Worm (Caenorhabditis elegans) whole organism, L1 larva: ENCODE data around the gene gtf-2E1.

Experiments
- C16A3.4 ChIP-seq: fragments of 150-350 bp; optimal IDR thresholded peaks from 2 replicates; lab custom pipeline; 2014; ENCODE audit warnings: missing biosample characterization, missing genetic modification characterization
- C34B4.2 ChIP-seq: sonication (generic microtip); optimal IDR thresholded peaks from 2 replicates; lab custom pipeline; 2017; ENCODE audit warnings: mild to moderate bottlenecking, missing genetic modification characterization, missing compliant biosample characterization
- Y116A8C.19 ChIP-seq: sonication (generic microtip); optimal IDR thresholded peaks from 2 replicates; lab custom pipeline; 2016; ENCODE audit warnings: missing compliant biosample characterization, missing genetic modification characterization, borderline replicate concordance
- aly-2 ChIP-seq: fragments of 150-350 bp; optimal IDR thresholded peaks from 2 replicates; lab custom pipeline; 2014; ENCODE audit warnings: missing biosample characterization, missing genetic modification characterization
- ama-1 ChIP-seq: fragments of 150-350 bp; optimal IDR thresholded peaks from 2 replicates; lab custom pipeline; 2014
- blmp-1 ChIP-seq: fragments of 150-350 bp; optimal IDR thresholded peaks from 2 replicates; lab custom pipeline; 2014; ENCODE audit warnings: missing biosample characterization, missing genetic modification characterization
- ceh-8 ChIP-seq: fragments of 200-800 bp; sonication (Bioruptor generic); optimal IDR thresholded peaks from 2 replicates; lab custom pipeline; 2018; ENCODE audit warnings: mild to moderate bottlenecking, missing genetic modification characterization, moderate library complexity, missing compliant biosample characterization
- dpl-1 ChIP-seq, 3 experiments: fragments of 150-350 bp in 2 of 3; sonication (generic microtip) in 1 of 3; optimal IDR thresholded peaks; 2 replicates each; lab custom pipeline; 2014 to 2017; ENCODE audit warnings: missing biosample characterization in 3 of 3, missing genetic modification characterization in 3 of 3, missing genetic modification reagents in 3 of 3
- dsc-1 ChIP-seq: sonication (generic microtip); optimal IDR thresholded peaks from 2 replicates; lab custom pipeline; 2016; ENCODE audit warnings: mild to moderate bottlenecking, missing genetic modification characterization, missing compliant biosample characterization
- efl-1 ChIP-seq, 4 experiments: fragments of 150-350 bp; optimal IDR thresholded peaks in 3 of 4; peaks in 1 of 4; 1 replicate in 1 of 4; 2 replicates in 3 of 4; lab custom pipeline; 2014; ENCODE audit warnings: missing biosample characterization in 2 of 4, missing genetic modification characterization in 2 of 4, missing genetic modification reagents in 2 of 4
- egl-13 ChIP-seq: sonication (generic microtip); optimal IDR thresholded peaks from 2 replicates; lab custom pipeline; 2016; ENCODE audit warnings: missing genotype, missing genetic modification reagents, missing genetic modification characterization, missing compliant biosample characterization
- elt-2 ChIP-seq: sonication (generic microtip); optimal IDR thresholded peaks from 2 replicates; lab custom pipeline; 2016; ENCODE audit warnings: missing genetic modification characterization, mild to moderate bottlenecking, inconsistent platforms, missing compliant biosample characterization, missing genetic modification reagents
- fkh-4 ChIP-seq: sonication (generic microtip); optimal IDR thresholded peaks from 2 replicates; lab custom pipeline; 2016; ENCODE audit warnings: missing compliant biosample characterization, missing genetic modification characterization, borderline replicate concordance
- grh-1 ChIP-seq: fragments of 200-800 bp; sonication (Bioruptor generic); IDR thresholded peaks from 2 replicates; pipeline ENCODE4 v1.3.6; 2022; ENCODE audit warnings: missing genetic modification reagents, missing genetic modification characterization, missing compliant biosample characterization
- hlh-17 ChIP-seq: fragments of 200-800 bp; sonication (Bioruptor generic); optimal IDR thresholded peaks from 2 replicates; lab custom pipeline; 2018; ENCODE audit warnings: missing genetic modification characterization, mild to moderate bottlenecking, missing compliant biosample characterization, moderate library complexity, borderline replicate concordance
- isw-1 ChIP-seq: fragments of 200-800 bp; sonication (Bioruptor generic); IDR thresholded peaks from 2 replicates; pipeline ENCODE4 v1.3.6; 2022; ENCODE audit warnings: missing genetic modification characterization, missing compliant biosample characterization
- jun-1 ChIP-seq: fragments of 150-350 bp; optimal IDR thresholded peaks from 2 replicates; lab custom pipeline; 2014; ENCODE audit warnings: missing biosample characterization, missing genetic modification reagents, missing genetic modification characterization
- lin-14 ChIP-seq: fragments of 200-800 bp; sonication (Bioruptor generic); optimal IDR thresholded peaks from 2 replicates; lab custom pipeline; 2018; ENCODE audit warnings: mild to moderate bottlenecking, missing genetic modification characterization, moderate library complexity, missing compliant biosample characterization
- lin-35 ChIP-seq, 2 experiments: fragments of 150-350 bp; optimal IDR thresholded peaks; 2 replicates each; lab custom pipeline; 2014; ENCODE audit warnings: missing biosample characterization in 2 of 2, missing genetic modification characterization in 2 of 2, missing genetic modification reagents in 2 of 2
- lin-39 ChIP-seq: fragments of 150-350 bp; optimal IDR thresholded peaks from 2 replicates; lab custom pipeline; 2014; ENCODE audit warnings: missing biosample characterization, missing genetic modification reagents, missing genetic modification characterization
- lir-3 ChIP-seq: sonication (generic microtip); optimal IDR thresholded peaks from 2 replicates; lab custom pipeline; 2016; ENCODE audit warnings: mild to moderate bottlenecking, missing genetic modification characterization, moderate library complexity, missing compliant biosample characterization; ENCODE audit not compliant: poor library complexity
- mab-9 ChIP-seq: fragments of 200-800 bp; sonication (Bioruptor generic); IDR thresholded peaks from 2 replicates; pipeline ENCODE4 v1.3.6; 2022; ENCODE audit warnings: missing genetic modification reagents, missing genetic modification characterization, missing compliant biosample characterization
- mdl-1 ChIP-seq, 2 experiments: fragments of 150-350 bp; optimal IDR thresholded peaks; 2 replicates each; lab custom pipeline; 2014 to 2017; ENCODE audit warnings: missing biosample characterization in 2 of 2, missing genetic modification characterization in 2 of 2, inconsistent platforms in 1 of 2
- mef-2 ChIP-seq: fragments of 150-350 bp; optimal IDR thresholded peaks from 2 replicates; lab custom pipeline; 2014; ENCODE audit warnings: missing biosample characterization, missing genetic modification characterization
- mep-1 ChIP-seq: fragments of 150-350 bp; optimal IDR thresholded peaks from 2 replicates; lab custom pipeline; 2014; ENCODE audit warnings: missing biosample characterization, missing genetic modification characterization
- nhr-11 ChIP-seq: fragments of 150-350 bp; optimal IDR thresholded peaks from 2 replicates; lab custom pipeline; 2014; ENCODE audit warnings: missing biosample characterization, missing genetic modification characterization
- nhr-19 ChIP-seq: fragments of 200-800 bp; sonication (Bioruptor generic); conservative IDR thresholded peaks from 2 replicates; pipeline ENCODE4 v1.3.6; 2022; ENCODE audit warnings: missing genetic modification characterization, missing compliant biosample characterization
- nhr-28 ChIP-seq: fragments of 150-350 bp; optimal IDR thresholded peaks from 2 replicates; lab custom pipeline; 2014; ENCODE audit warnings: missing biosample characterization, missing genetic modification characterization
- nhr-77 ChIP-seq: fragments of 150-350 bp; optimal IDR thresholded peaks from 2 replicates; lab custom pipeline; 2014; ENCODE audit warnings: missing biosample characterization, missing genetic modification characterization
- nhr-85 ChIP-seq: sonication (generic microtip); peaks from one replicate; lab custom pipeline; 2016; ENCODE audit warnings: missing genetic modification characterization, inconsistent platforms, missing compliant biosample characterization
- pag-3 ChIP-seq: sonication (generic microtip); optimal IDR thresholded peaks from 2 replicates; lab custom pipeline; 2017; ENCODE audit warnings: missing genetic modification characterization, mild to moderate bottlenecking, missing compliant biosample characterization, antibody characterized with exemption, borderline replicate concordance; ENCODE audit not compliant: insufficient read depth
- pax-3 ChIP-seq: fragments of 200-800 bp; sonication (Bioruptor generic); optimal IDR thresholded peaks from 2 replicates; lab custom pipeline; 2018; ENCODE audit warnings: mild to moderate bottlenecking, missing genetic modification characterization, moderate library complexity, missing compliant biosample characterization
- rnt-1 ChIP-seq: sonication (generic microtip); optimal IDR thresholded peaks from 2 replicates; lab custom pipeline; 2016; ENCODE audit warnings: mild to moderate bottlenecking, missing genetic modification characterization, moderate library complexity, missing compliant biosample characterization
- snpc-4 ChIP-seq: fragments of 150-350 bp; optimal IDR thresholded peaks from 2 replicates; lab custom pipeline; 2014; ENCODE audit warnings: missing biosample characterization, missing genetic modification characterization
- snu-23 ChIP-seq: sonication (generic microtip); optimal IDR thresholded peaks from 2 replicates; lab custom pipeline; 2016; ENCODE audit warnings: missing genetic modification characterization, missing compliant biosample characterization
- sox-4 ChIP-seq: sonication (generic microtip); optimal IDR thresholded peaks from 2 replicates; lab custom pipeline; 2016; ENCODE audit warnings: missing genetic modification characterization, missing compliant biosample characterization
- sptf-1 ChIP-seq: fragments of 150-350 bp; optimal IDR thresholded peaks from 2 replicates; lab custom pipeline; 2014; ENCODE audit warnings: missing biosample characterization, missing genetic modification characterization
- sup-37 ChIP-seq: fragments of 200-800 bp; sonication (Bioruptor generic); optimal IDR thresholded peaks from 2 replicates; lab custom pipeline; 2018; ENCODE audit warnings: mild to moderate bottlenecking, missing genetic modification characterization, missing compliant biosample characterization
- swsn-7 ChIP-seq: sonication (generic microtip); optimal IDR thresholded peaks from 2 replicates; lab custom pipeline; 2016; ENCODE audit warnings: missing genetic modification characterization, missing compliant biosample characterization
- tbx-2 ChIP-seq: sonication (generic microtip); optimal IDR thresholded peaks from 2 replicates; lab custom pipeline; 2016; ENCODE audit warnings: missing genetic modification characterization, missing compliant biosample characterization
- tlp-1 ChIP-seq: fragments of 150-350 bp; optimal IDR thresholded peaks from 2 replicates; lab custom pipeline; 2014; ENCODE audit warnings: missing biosample characterization, missing genetic modification characterization
- unc-30 ChIP-seq: sonication (generic microtip); optimal IDR thresholded peaks from 2 replicates; lab custom pipeline; 2017; ENCODE audit warnings: missing biosample characterization, missing genetic modification characterization
- unc-62 ChIP-seq: fragments of 150-350 bp; optimal IDR thresholded peaks from 2 replicates; lab custom pipeline; 2014; ENCODE audit warnings: missing biosample characterization, missing genetic modification reagents, missing genetic modification characterization
- unc-86 ChIP-seq: sonication (generic microtip); optimal IDR thresholded peaks from 2 replicates; lab custom pipeline; 2016; ENCODE audit warnings: missing genetic modification characterization, missing compliant biosample characterization
- vab-15 ChIP-seq: sonication (generic microtip); optimal IDR thresholded peaks from 2 replicates; lab custom pipeline; 2017; ENCODE audit warnings: missing genotype, mild to moderate bottlenecking, missing genetic modification characterization, missing compliant biosample characterization
- ztf-11 ChIP-seq, 2 experiments: sonication (generic microtip); optimal IDR thresholded peaks; 2 replicates each; lab custom pipeline; 2016 to 2017; ENCODE audit warnings: missing genetic modification characterization in 2 of 2, missing biosample characterization in 1 of 2, missing compliant biosample characterization in 1 of 2
- ztf-4 ChIP-seq: fragments of 150-350 bp; optimal IDR thresholded peaks from 2 replicates; lab custom pipeline; 2014; ENCODE audit warnings: missing biosample characterization, missing genetic modification characterization

The gtf-2E1 gene

DNA sequence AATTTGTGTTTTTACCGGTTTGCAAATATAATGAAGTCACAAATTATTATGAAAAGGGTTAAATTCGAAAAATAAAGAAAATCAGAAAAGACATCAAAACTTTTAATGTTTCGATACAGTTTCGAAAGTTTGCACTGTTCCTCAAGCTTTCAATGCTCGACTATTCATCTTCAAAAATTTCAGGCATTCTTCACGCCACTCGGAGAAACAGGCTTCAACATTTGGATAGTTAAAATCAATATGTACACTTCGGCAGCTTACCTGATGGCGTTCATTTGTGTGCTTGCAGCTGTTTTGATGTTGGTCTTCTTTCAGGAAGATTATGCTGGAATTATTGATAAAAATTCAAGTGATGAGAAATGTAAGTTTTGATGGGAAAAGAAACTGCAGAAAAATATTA, 7.9 kb upstream of the gtf-2E1 start:
- no peak for TF ChIP-seq grh-1 (GFP tag; lab: Robert Waterston, UW)
- no peak for TF ChIP-seq efl-1 (optimal IDR thresholded peaks at IDR 0.05; lab: Kevin White, UChicago)
- peak in 1 of 2 experiments; percentile 73 for TF ChIP-seq efl-1 (GFP tag; optimal IDR thresholded peaks at IDR 0.05 in 1 of 2; lab: Kevin White, UChicago)
- TF ChIP-seq nhr-85 (tag; lab: Kevin White, UChicago): peak; percentile 46

DNA sequence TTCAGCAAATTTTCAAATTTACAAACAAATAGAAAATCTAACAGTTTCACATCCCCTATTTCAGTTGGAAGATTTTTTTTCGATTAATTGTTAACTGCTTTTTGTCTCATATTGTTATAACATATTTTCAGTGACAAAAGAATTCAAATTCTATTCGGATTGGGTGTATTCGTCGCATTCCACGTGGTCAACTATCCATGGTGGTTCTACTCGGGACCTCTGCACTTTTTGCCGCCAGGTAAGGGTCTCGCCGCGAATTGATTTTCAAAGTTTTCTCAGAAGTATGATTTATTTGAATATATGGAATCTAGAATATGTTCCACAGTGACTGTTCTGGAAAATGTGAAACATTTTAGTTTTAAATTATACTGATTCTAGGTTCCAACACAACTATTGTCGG, 6.6 kb upstream of the gtf-2E1 start:
- TF ChIP-seq sptf-1 (tag; lab: Kevin White, UChicago) (no peak), dsc-1 (no peak), mdl-1 (tag; optimal IDR thresholded peaks at IDR 0.05; lab: Kevin White, UChicago) (no peak), pag-3 (tag; lab: Kevin White, UChicago) (no peak), jun-1 (tag; lab: Kevin White, UChicago) (no peak), vab-15 (tag; lab: Kevin White, UChicago) (no peak), lir-3 (tag; lab: Kevin White, UChicago) (no peak), ztf-4 (tag; lab: Kevin White, UChicago) (no peak), ceh-8 (GFP tag; lab: Kevin White, UChicago) (no peak), blmp-1 (tag; lab: Kevin White, UChicago) (no peak)

DNA sequence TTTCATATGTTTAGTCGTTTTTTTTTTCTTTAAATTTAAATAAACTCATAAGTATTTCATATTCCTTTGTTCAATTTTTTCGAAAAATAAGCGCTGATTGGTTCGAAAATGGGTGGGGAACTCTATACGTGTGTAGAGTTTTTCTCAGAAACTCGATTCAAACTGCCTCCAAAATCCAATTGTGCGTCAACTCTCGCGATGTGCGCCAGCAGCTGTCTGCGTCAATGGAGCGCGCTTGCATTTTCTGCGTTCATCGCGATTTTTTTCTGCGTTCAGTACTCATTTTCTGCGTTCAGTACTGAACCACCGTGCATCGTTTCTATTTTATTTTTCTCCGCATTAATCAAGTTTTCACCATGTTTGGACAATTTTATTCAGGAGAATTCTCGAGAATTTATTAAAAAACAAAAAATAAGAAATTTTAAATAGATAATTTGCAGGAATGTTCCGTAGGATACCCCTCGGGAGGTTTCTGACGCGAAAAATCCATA, 5.4 kb upstream of the gtf-2E1 start, which contains the start of gene eelo-2:
TSS of gene eelo-2 (plus strand) at position 441 of the 491 bp plus-strand sequence.
- TF ChIP-seq efl-1 (optimal IDR thresholded peaks at IDR 0.05; lab: Kevin White, UChicago) (peak; percentile 100), efl-1 (GFP tag; optimal IDR thresholded peaks at IDR 0.05 in 1 of 2; lab: Kevin White, UChicago) (peak; percentile 100), swsn-7 (tag; lab: Kevin White, UChicago) (peak; percentile 99), ceh-8 (GFP tag; lab: Kevin White, UChicago) (peak; percentile 97), mep-1 (tag; lab: Kevin White, UChicago) (peak; percentile 100), dpl-1 (GFP tag; optimal IDR thresholded peaks at IDR 0.05; lab: Kevin White, UChicago) (peak; percentile 100), hlh-17 (GFP tag; lab: Kevin White, UChicago) (no peak), pax-3 (tag; lab: Kevin White, UChicago) (peak; percentile 98), tbx-2 (tag; lab: Kevin White, UChicago) (peak; percentile 99), unc-86 (tag; lab: Kevin White, UChicago) (peak; percentile 99), tlp-1 (tag; lab: Kevin White, UChicago) (no peak), pag-3 (tag; lab: Kevin White, UChicago) (peak; percentile 74), Y116A8C.19 (tag; lab: Kevin White, UChicago) (no peak), sptf-1 (tag; lab: Kevin White, UChicago) (no peak), sup-37 (peak; percentile 98), lin-14 (GFP tag; lab: Kevin White, UChicago) (peak; percentile 99), ama-1 (lab: Kevin White, UChicago) (peak; percentile 84), lin-39 (tag; lab: Kevin White, UChicago) (peak; percentile 99), isw-1 (peak; percentile 98), mab-9 (peak; percentile 98), nhr-85 (tag; lab: Kevin White, UChicago) (peak; percentile 99), sox-4 (tag; lab: Kevin White, UChicago) (peak; percentile 96), nhr-28 (tag; lab: Kevin White, UChicago) (no peak), C16A3.4 (tag; lab: Kevin White, UChicago) (peak; percentile 100), rnt-1 (tag; lab: Kevin White, UChicago) (peak; percentile 99), nhr-19 (peak; percentile 99), nhr-11 (tag; lab: Kevin White, UChicago) (peak; percentile 97), elt-2 (tag; lab: Kevin White, UChicago) (peak; percentile 94), nhr-77 (tag; lab: Kevin White, UChicago) (peak; percentile 98), ztf-11 (tag; optimal IDR thresholded peaks at IDR 0.05; lab: Kevin White, UChicago) (peak; percentile 62 to 95), egl-13 (tag; lab: Kevin White, UChicago) (peak; percentile 97), lin-35 (GFP tag; optimal IDR thresholded peaks at IDR 0.05; lab: Kevin White, UChicago) (peak; percentile 100), unc-62 (GFP tag; lab: Kevin White, UChicago) (peak; percentile 33), fkh-4 (peak; percentile 82), snpc-4 (tag; lab: Kevin White, UChicago) (peak; percentile 95), unc-30 (tag; lab: Kevin White, UChicago) (peak; percentile 83), C34B4.2 (tag; lab: Kevin White, UChicago) (peak; percentile 91), aly-2 (peak; percentile 94), mef-2 (tag; lab: Kevin White, UChicago) (peak; percentile 87), snu-23 (GFP tag; lab: Kevin White, UChicago) (peak; percentile 99)
